Worm (Caenorhabditis elegans): ENCODE results near the gene F58F9.4.
"Not testable (repeated sequence)": the region's sequence is repeated elsewhere in the genome, so short reads cannot be mapped to it uniquely, and the experiment has no call there.

DNA sequence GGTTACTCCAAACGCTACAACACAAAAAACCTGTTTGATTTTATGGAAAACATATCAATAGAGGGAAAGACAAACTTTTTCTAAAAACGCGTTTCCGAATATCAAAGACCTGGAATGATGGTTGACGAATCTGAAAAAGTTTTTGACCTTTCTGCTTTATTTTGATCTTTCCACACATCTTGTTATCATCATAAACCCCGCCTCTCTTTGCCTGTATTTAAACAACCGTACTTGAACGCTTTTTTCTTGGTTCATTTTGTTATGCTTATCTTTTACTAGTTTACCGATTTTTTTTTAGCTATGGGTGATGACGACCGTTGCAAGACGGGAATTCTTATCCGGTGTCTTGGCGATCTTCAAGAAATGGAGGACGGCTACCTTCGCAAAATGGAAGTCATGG, 22.2 kb downstream of the F58F9.4 start, which contains the start of gene T13A10.2:
- not testable (repeated sequence) for TF ChIP-seq him-1, W03F9.2, dao-5 (tag; optimal IDR thresholded peaks at IDR 0.05)

Measured in whole organism, L4/young adult.